Worm (Caenorhabditis elegans) whole organism, L1 larva: Measurements from ENCODE around the gene R160.10.

ENCODE experiments used
- C34B4.2 ChIP-seq: sonication (generic microtip); optimal IDR thresholded peaks from 2 replicates; lab custom pipeline; 2017; ENCODE audit warnings: mild to moderate bottlenecking, missing genetic modification characterization, missing compliant biosample characterization
- F16B12.6 ChIP-seq: fragments of 150-350 bp; optimal IDR thresholded peaks from 2 replicates; lab custom pipeline; 2014; ENCODE audit warnings: missing biosample characterization, missing genetic modification characterization
- Y116A8C.19 ChIP-seq: sonication (generic microtip); optimal IDR thresholded peaks from 2 replicates; lab custom pipeline; 2016; ENCODE audit warnings: missing compliant biosample characterization, missing genetic modification characterization, borderline replicate concordance
- aha-1 ChIP-seq: fragments of 150-350 bp; optimal IDR thresholded peaks from 2 replicates; lab custom pipeline; 2014; ENCODE audit warnings: missing biosample characterization, missing genetic modification characterization
- blmp-1 ChIP-seq: fragments of 150-350 bp; optimal IDR thresholded peaks from 2 replicates; lab custom pipeline; 2014; ENCODE audit warnings: missing biosample characterization, missing genetic modification characterization
- ceh-63 ChIP-seq: fragments of 200-800 bp; sonication (Bioruptor generic); optimal IDR thresholded peaks from 2 replicates; lab custom pipeline; 2018; ENCODE audit warnings: mild to moderate bottlenecking, missing genetic modification characterization, missing compliant biosample characterization
- ceh-8 ChIP-seq: fragments of 200-800 bp; sonication (Bioruptor generic); optimal IDR thresholded peaks from 2 replicates; lab custom pipeline; 2018; ENCODE audit warnings: mild to moderate bottlenecking, missing genetic modification characterization, moderate library complexity, missing compliant biosample characterization
- ces-1 ChIP-seq: fragments of 150-350 bp; optimal IDR thresholded peaks from 2 replicates; lab custom pipeline; 2014; ENCODE audit warnings: missing biosample characterization, missing genetic modification reagents, missing genetic modification characterization
- efl-1 ChIP-seq, 4 experiments: fragments of 150-350 bp; optimal IDR thresholded peaks in 3 of 4; peaks in 1 of 4; 1 replicate in 1 of 4; 2 replicates in 3 of 4; lab custom pipeline; 2014; ENCODE audit warnings: missing biosample characterization in 2 of 4, missing genetic modification characterization in 2 of 4, missing genetic modification reagents in 2 of 4
- efl-3 ChIP-seq: fragments of 200-800 bp; sonication (Bioruptor generic); optimal IDR thresholded peaks from 2 replicates; lab custom pipeline; 2018; ENCODE audit warnings: mild to moderate bottlenecking, missing genetic modification characterization, missing compliant biosample characterization
- egl-27 ChIP-seq, 2 experiments: fragments of 150-350 bp in 1 of 2; sonication (generic microtip); optimal IDR thresholded peaks; 3 replicates each; lab custom pipeline; 2017 to 2018; ENCODE audit warnings: missing biosample characterization in 2 of 2, missing genetic modification characterization in 2 of 2, missing genetic modification reagents in 2 of 2
- elt-2 ChIP-seq: sonication (generic microtip); optimal IDR thresholded peaks from 2 replicates; lab custom pipeline; 2016; ENCODE audit warnings: missing genetic modification characterization, mild to moderate bottlenecking, inconsistent platforms, missing compliant biosample characterization, missing genetic modification reagents
- elt-3 ChIP-seq, 6 experiments: fragments of 150-350 bp in 1 of 6; sonication (generic microtip); optimal IDR thresholded peaks; 2 replicates each; lab custom pipeline; 2017 to 2018; ENCODE audit warnings: missing biosample characterization in 6 of 6, missing genetic modification characterization in 6 of 6, inconsistent platforms in 1 of 6
- fos-1 ChIP-seq: fragments of 150-350 bp; optimal IDR thresholded peaks from 2 replicates; lab custom pipeline; 2014; ENCODE audit warnings: missing biosample characterization, missing genetic modification characterization
- hlh-17 ChIP-seq: fragments of 200-800 bp; sonication (Bioruptor generic); optimal IDR thresholded peaks from 2 replicates; lab custom pipeline; 2018; ENCODE audit warnings: missing genetic modification characterization, mild to moderate bottlenecking, missing compliant biosample characterization, moderate library complexity, borderline replicate concordance
- hlh-4 ChIP-seq: sonication (generic microtip); optimal IDR thresholded peaks from 2 replicates; lab custom pipeline; 2016; ENCODE audit warnings: mild to moderate bottlenecking, missing genetic modification characterization, missing compliant biosample characterization
- hpl-2 ChIP-seq: fragments of 150-350 bp; optimal IDR thresholded peaks from 2 replicates; lab custom pipeline; 2014; ENCODE audit warnings: missing biosample characterization, missing genetic modification reagents, missing genetic modification characterization
- jun-1 ChIP-seq: fragments of 150-350 bp; optimal IDR thresholded peaks from 2 replicates; lab custom pipeline; 2014; ENCODE audit warnings: missing biosample characterization, missing genetic modification reagents, missing genetic modification characterization
- lin-13 ChIP-seq: fragments of 150-350 bp; optimal IDR thresholded peaks from 2 replicates; lab custom pipeline; 2014; ENCODE audit warnings: missing biosample characterization, missing genetic modification reagents, missing genetic modification characterization
- mab-9 ChIP-seq: fragments of 200-800 bp; sonication (Bioruptor generic); IDR thresholded peaks from 2 replicates; pipeline ENCODE4 v1.3.6; 2022; ENCODE audit warnings: missing genetic modification reagents, missing genetic modification characterization, missing compliant biosample characterization
- mef-2 ChIP-seq: fragments of 150-350 bp; optimal IDR thresholded peaks from 2 replicates; lab custom pipeline; 2014; ENCODE audit warnings: missing biosample characterization, missing genetic modification characterization
- mep-1 ChIP-seq: fragments of 150-350 bp; optimal IDR thresholded peaks from 2 replicates; lab custom pipeline; 2014; ENCODE audit warnings: missing biosample characterization, missing genetic modification characterization
- nhr-20 ChIP-seq: sonication (generic microtip); optimal IDR thresholded peaks from 2 replicates; lab custom pipeline; 2016; ENCODE audit warnings: mild to moderate bottlenecking, missing genetic modification characterization, missing compliant biosample characterization
- nhr-47 ChIP-seq: sonication (generic microtip); optimal IDR thresholded peaks from 2 replicates; lab custom pipeline; 2016; ENCODE audit warnings: mild to moderate bottlenecking, missing genetic modification characterization, moderate library complexity, missing compliant biosample characterization
- nhr-76 ChIP-seq: sonication (generic microtip); optimal IDR thresholded peaks from 2 replicates; lab custom pipeline; 2017; ENCODE audit warnings: missing biosample characterization, missing genetic modification characterization
- nhr-77 ChIP-seq: fragments of 150-350 bp; optimal IDR thresholded peaks from 2 replicates; lab custom pipeline; 2014; ENCODE audit warnings: missing biosample characterization, missing genetic modification characterization
- nhr-85 ChIP-seq: sonication (generic microtip); peaks from one replicate; lab custom pipeline; 2016; ENCODE audit warnings: missing genetic modification characterization, inconsistent platforms, missing compliant biosample characterization
- pax-3 ChIP-seq: fragments of 200-800 bp; sonication (Bioruptor generic); optimal IDR thresholded peaks from 2 replicates; lab custom pipeline; 2018; ENCODE audit warnings: mild to moderate bottlenecking, missing genetic modification characterization, moderate library complexity, missing compliant biosample characterization
- pqm-1 ChIP-seq: sonication (generic microtip); optimal IDR thresholded peaks from 3 replicates; lab custom pipeline; 2017; ENCODE audit warnings: missing biosample characterization, missing genetic modification characterization
- rnt-1 ChIP-seq: sonication (generic microtip); optimal IDR thresholded peaks from 2 replicates; lab custom pipeline; 2016; ENCODE audit warnings: mild to moderate bottlenecking, missing genetic modification characterization, moderate library complexity, missing compliant biosample characterization
- skn-1 ChIP-seq: fragments of 150-350 bp; optimal IDR thresholded peaks from 2 replicates; lab custom pipeline; 2014; ENCODE audit warnings: missing biosample characterization, missing genetic modification characterization
- snpc-4 ChIP-seq: fragments of 150-350 bp; optimal IDR thresholded peaks from 2 replicates; lab custom pipeline; 2014; ENCODE audit warnings: missing biosample characterization, missing genetic modification characterization
- snu-23 ChIP-seq: sonication (generic microtip); optimal IDR thresholded peaks from 2 replicates; lab custom pipeline; 2016; ENCODE audit warnings: missing genetic modification characterization, missing compliant biosample characterization
- unc-30 ChIP-seq: sonication (generic microtip); optimal IDR thresholded peaks from 2 replicates; lab custom pipeline; 2017; ENCODE audit warnings: missing biosample characterization, missing genetic modification characterization
- unc-86 ChIP-seq: sonication (generic microtip); optimal IDR thresholded peaks from 2 replicates; lab custom pipeline; 2016; ENCODE audit warnings: missing genetic modification characterization, missing compliant biosample characterization
- zip-4 ChIP-seq: fragments of 200-800 bp; sonication (Bioruptor generic); optimal IDR thresholded peaks from 2 replicates; lab custom pipeline; 2018; ENCODE audit warnings: mild to moderate bottlenecking, missing genetic modification characterization, moderate library complexity, missing compliant biosample characterization

Gene R160.10

ce11 chrX:4386493-4386892 lies 19.2 kb upstream of the R160.10 start (continued):
- TF ChIP-seq efl-3 (GFP tag; lab: Kevin White, UChicago), result no peak

DNA sequence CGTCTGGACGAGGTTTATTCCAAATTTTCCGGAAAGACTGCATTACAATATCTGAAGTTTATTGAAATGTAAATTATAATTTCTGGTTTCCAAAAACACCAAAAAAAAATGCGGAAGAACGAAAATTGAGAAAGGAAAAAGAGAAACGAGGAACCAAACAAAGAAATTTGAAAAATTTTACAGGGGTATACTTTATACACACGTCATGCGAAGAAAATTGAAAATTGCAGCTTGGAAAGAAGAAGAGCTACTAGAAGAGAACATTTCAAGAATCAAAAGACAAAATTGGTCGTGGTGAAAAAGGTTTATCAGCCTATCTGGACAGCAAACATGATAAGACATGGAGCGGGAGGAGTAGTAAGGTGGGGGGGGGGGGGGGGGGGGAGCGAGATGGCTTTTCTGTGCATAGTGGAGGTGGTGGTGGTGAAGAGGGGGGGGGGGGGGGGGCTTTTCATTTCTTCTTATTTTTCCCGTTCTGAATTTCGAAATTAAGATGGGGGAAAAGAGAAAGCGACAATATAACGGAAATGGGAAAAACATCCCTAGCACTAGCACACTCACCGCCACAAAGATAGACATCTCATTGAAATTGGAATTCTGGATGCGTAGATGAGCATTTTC lies 16.1 kb upstream of the R160.10 start, which contains the start of gene lst-2:
lst-2 (minus strand) TSS at position 51 of the 621 bp plus-strand sequence.
- TF ChIP-seq ceh-8 (GFP tag; lab: Kevin White, UChicago) (peak; percentile 40), snu-23 (GFP tag; lab: Kevin White, UChicago) (no peak), ceh-63 (GFP tag; lab: Kevin White, UChicago) (no peak), jun-1 (tag; lab: Kevin White, UChicago) (no peak), nhr-85 (tag; lab: Kevin White, UChicago) (peak; percentile 32), hlh-4 (no peak), efl-1 (optimal IDR thresholded peaks at IDR 0.05; lab: Kevin White, UChicago) (no peak), efl-1 (GFP tag; optimal IDR thresholded peaks at IDR 0.05 in 1 of 2; lab: Kevin White, UChicago) (no peak), nhr-76 (no peak), lin-13 (no peak), pqm-1 (no peak)

ce11 chrX:4377689-4378088 lies 10.4 kb upstream of the R160.10 start, which contains the start of gene R160.12:
TSS of gene R160.12 (minus strand) at chrX:4377789.
- TF ChIP-seq ceh-8 (GFP tag; lab: Kevin White, UChicago), result no peak
- no peak for TF ChIP-seq efl-3 (GFP tag; lab: Kevin White, UChicago)
- TF ChIP-seq unc-30 (tag; lab: Kevin White, UChicago), result no peak

ce11 chrX:4376801-4377200 lies 9.5 kb upstream of the R160.10 start, which contains the start of gene R160.2:
TSS of gene R160.2 (minus strand) at chrX:4376901.
- no peak for TF ChIP-seq nhr-85 (tag; lab: Kevin White, UChicago)
- TF ChIP-seq blmp-1 (tag; lab: Kevin White, UChicago), result no peak
- TF ChIP-seq hlh-17 (GFP tag; lab: Kevin White, UChicago), result no peak
- no peak for TF ChIP-seq fos-1 (tag; lab: Kevin White, UChicago)
- no peak for TF ChIP-seq nhr-47 (tag; lab: Kevin White, UChicago)
- TF ChIP-seq skn-1 (tag; lab: Kevin White, UChicago), result no peak
- TF ChIP-seq hlh-4, result no peak
- TF ChIP-seq unc-86, result no peak
- no peak for TF ChIP-seq ceh-63 (GFP tag; lab: Kevin White, UChicago)
- no peak for TF ChIP-seq C34B4.2 (tag; lab: Kevin White, UChicago)
- TF ChIP-seq mab-9, result no peak
- TF ChIP-seq snpc-4 (tag; lab: Kevin White, UChicago), result no peak
- TF ChIP-seq rnt-1 (tag; lab: Kevin White, UChicago), result no peak
- no peak for TF ChIP-seq hpl-2

- TF ChIP-seq ceh-8 (GFP tag; lab: Kevin White, UChicago), result no peak
- TF ChIP-seq hlh-4, result no peak
- no peak for TF ChIP-seq zip-4 (GFP tag; lab: Kevin White, UChicago)
- TF ChIP-seq nhr-20 (tag; lab: Kevin White, UChicago), result no peak
Measured at ce11 chrX:4373123-4373522, 5.8 kb upstream of the R160.10 start, which contains the start of gene R160.6. TSS of gene R160.6 (minus strand) at chrX:4373223.

ce11 chrX:4371988-4372387 lies 4.7 kb upstream of the R160.10 start, which contains the start of gene R160.14:
TSS of gene R160.14 (minus strand) at chrX:4372088.
- no peak for TF ChIP-seq elt-2
- no peak for TF ChIP-seq mef-2 (tag; lab: Kevin White, UChicago)
- TF ChIP-seq aha-1 (tag; lab: Kevin White, UChicago), result no peak
- TF ChIP-seq nhr-47 (tag; lab: Kevin White, UChicago), result no peak
- TF ChIP-seq nhr-77 (tag; lab: Kevin White, UChicago), result no peak
- TF ChIP-seq F16B12.6 (tag; lab: Kevin White, UChicago), result no peak
- TF ChIP-seq Y116A8C.19 (tag; lab: Kevin White, UChicago), result no peak
- TF ChIP-seq egl-27 (tag; optimal IDR thresholded peaks at IDR 0.05; lab: Kevin White, UChicago), result no peak
- no peak for TF ChIP-seq ces-1 (GFP tag; lab: Kevin White, UChicago)
- no peak for TF ChIP-seq elt-3 (tag; optimal IDR thresholded peaks at IDR 0.05; lab: Kevin White, UChicago)
- TF ChIP-seq mep-1, result no peak
- TF ChIP-seq unc-30 (tag; lab: Kevin White, UChicago), result no peak
- no peak for TF ChIP-seq skn-1 (tag; lab: Kevin White, UChicago)
- TF ChIP-seq pax-3 (tag; lab: Kevin White, UChicago), result no peak
